Fruit fly (Drosophila melanogaster) Kc167 (cell line): ENCODE data around the gene CG7766.

ENCODE experiments used
- Myc ChIP-seq: fragments of >200 bp; optimal IDR thresholded peaks from 2 replicates; lab custom pipeline; 2017; ENCODE audit warnings: missing external identifiers
- Sin3A ChIP-seq: fragments of >200 bp; optimal IDR thresholded peaks from 2 replicates; lab custom pipeline; 2018; ENCODE audit warnings: missing external identifiers
- h ChIP-seq: fragments of >200 bp; optimal IDR thresholded peaks from 3 replicates; lab custom pipeline; 2018; ENCODE audit warnings: missing external identifiers
- insv ChIP-seq: fragments of >200 bp; optimal IDR thresholded peaks from 3 replicates; lab custom pipeline; 2018; ENCODE audit warnings: missing external identifiers
- psq ChIP-seq: fragments of >200 bp; optimal IDR thresholded peaks from 2 replicates; lab custom pipeline; 2017; ENCODE audit warnings: missing external identifiers

DNA sequence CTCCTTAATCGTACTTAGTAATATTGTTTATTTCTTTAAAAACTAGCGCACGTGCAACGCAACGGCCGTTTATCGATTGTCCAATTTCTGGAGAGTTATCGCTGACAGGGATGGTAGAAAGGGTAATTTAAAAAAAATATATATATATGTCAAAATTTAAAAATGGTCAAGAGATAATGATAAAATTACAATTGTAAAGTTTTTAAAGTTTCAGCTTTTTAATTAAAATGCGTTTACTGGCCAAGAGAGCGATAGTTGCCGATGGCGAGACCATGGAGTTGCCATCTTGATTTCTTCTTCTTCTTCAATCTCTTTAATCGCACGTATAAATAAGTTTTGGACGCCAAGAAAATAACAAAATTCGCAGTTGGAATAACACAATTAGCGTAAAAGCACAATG lies 22.6 kb downstream of the CG7766 start, which contains the start of the genes CG7246 and HP1b:
- no peak for TF ChIP-seq psq (lab: Kevin White, UChicago)
- no peak for TF ChIP-seq Sin3A
- no peak for TF ChIP-seq Myc (lab: Kevin White, UChicago)
- no peak for TF ChIP-seq insv (lab: Kevin White, UChicago)
- TF ChIP-seq h (lab: Kevin White, UChicago): no peak
